Worm (Caenorhabditis elegans): ENCODE results near the gene F07A11.5.

ce11 chrII:11600711-11601110, 11.4 kb upstream of the F07A11.5 start, which contains the start of gene F07A11.4:
- no peak for TF ChIP-seq K02D7.2 (tag; optimal IDR thresholded peaks at IDR 0.05)
- no peak for TF ChIP-seq fkh-6 (tag; optimal IDR thresholded peaks at IDR 0.05)
- TF ChIP-seq pax-1 (tag; optimal IDR thresholded peaks at IDR 0.05), result no peak
- TF ChIP-seq pqm-1 (tag; optimal IDR thresholded peaks at IDR 0.05), result no peak
- no peak for TF ChIP-seq ceh-18 (tag; optimal IDR thresholded peaks at IDR 0.05)
